Fruit fly (Drosophila melanogaster): Measurements from ENCODE around the gene Plp.

Plp gene

dm6 chr3L:15141118-15142003 is 46.8 kb upstream of the Plp start (continued):
- no peak for TF ChIP-seq CTCF (GFP tag; optimal IDR thresholded peaks at IDR 0.05)
- TF ChIP-seq nmo (GFP tag; optimal IDR thresholded peaks at IDR 0.05), result peak; percentile 26
- peak; percentile 59 for TF ChIP-seq Xrp1 (GFP tag; IDR thresholded peaks at IDR 0.05)
- TF ChIP-seq B-H2 (GFP tag; optimal IDR thresholded peaks at IDR 0.05), result peak; percentile 15
- TF ChIP-seq CG11723 (GFP tag; optimal IDR thresholded peaks at IDR 0.05), result peak; percentile 8
- TF ChIP-seq C15 (GFP tag; IDR thresholded peaks at IDR 0.05), result no peak
- peak; percentile 16 for TF ChIP-seq unpg (GFP tag; optimal IDR thresholded peaks at IDR 0.05)
- TF ChIP-seq Doc2 (GFP tag; IDR thresholded peaks at IDR 0.05), result no peak
- peak; percentile 33 for TF ChIP-seq HLHmδ (GFP tag; optimal IDR thresholded peaks at IDR 0.05)
- TF ChIP-seq Hmr (GFP tag; optimal IDR thresholded peaks at IDR 0.05), result peak; percentile 19
- TF ChIP-seq Hey (tag; optimal IDR thresholded peaks at IDR 0.05), result no peak
- no peak for TF ChIP-seq CG11093 (GFP tag; IDR thresholded peaks at IDR 0.05)
- TF ChIP-seq ftz-f1 (GFP tag; optimal IDR thresholded peaks at IDR 0.05), result no peak
- peak; percentile 5 for TF ChIP-seq trem (tag; optimal IDR thresholded peaks at IDR 0.05)
- TF ChIP-seq slbo (GFP tag; IDR thresholded peaks at IDR 0.05), result peak; percentile 60
- TF ChIP-seq kah (GFP tag; optimal IDR thresholded peaks at IDR 0.05), result peak; percentile 0
- 0 out of 3 replicates have a peak, but pooled peaks have one; percentile 15 for TF ChIP-seq CG11456 (GFP tag; IDR thresholded peaks at IDR 0.05)
- peak; percentile 36; the same call in 1 of the 2 replicates for TF ChIP-seq al (GFP tag; IDR thresholded peaks at IDR 0.05)
- TF ChIP-seq CG15479 (GFP tag; optimal IDR thresholded peaks at IDR 0.05), result peak; percentile 92
- no peak for TF ChIP-seq Ravus (GFP tag; IDR thresholded peaks at IDR 0.05)
- no peak for TF ChIP-seq CG1602 (GFP tag; optimal IDR thresholded peaks at IDR 0.05)
- no peak for TF ChIP-seq Myb (GFP tag; optimal IDR thresholded peaks at IDR 0.05)
- peak; percentile 2 for TF ChIP-seq CG12659 (GFP tag; optimal IDR thresholded peaks at IDR 0.05)
- TF ChIP-seq CG14441 (GFP tag; IDR thresholded peaks at IDR 0.05), result peak; percentile 26; the same call in 1 of the 2 replicates
- peak; percentile 23 for TF ChIP-seq CG5180 (GFP tag; optimal IDR thresholded peaks at IDR 0.05)
- peak; percentile 65; the same call in 2 of the 3 replicates for TF ChIP-seq zfh1 (GFP tag; IDR thresholded peaks at IDR 0.05)
- no peak for TF ChIP-seq CG7963 (GFP tag; IDR thresholded peaks at IDR 0.05; ENCODE audit: partially characterized antibody)
- TF ChIP-seq CG7556 (GFP tag; optimal IDR thresholded peaks at IDR 0.05), result no peak
- TF ChIP-seq CG6791 (GFP tag; IDR thresholded peaks at IDR 0.05; ENCODE audit: partially characterized antibody), result no peak
- peak; percentile 17 for TF ChIP-seq CG3065 (GFP tag; optimal IDR thresholded peaks at IDR 0.05)
- peak; percentile 30 for TF ChIP-seq lmd (GFP tag; IDR thresholded peaks at IDR 0.05)
- TF ChIP-seq CG7987 (GFP tag; optimal IDR thresholded peaks at IDR 0.05), result no peak
- TF ChIP-seq ewg (GFP tag; optimal IDR thresholded peaks at IDR 0.05), result peak; percentile 79
- TF ChIP-seq CG10321 (GFP tag; IDR thresholded peaks at IDR 0.05), result peak; percentile 96
- TF ChIP-seq ssp (GFP tag; IDR thresholded peaks at IDR 0.05), result no peak
- peak in 1 of 2 experiments; percentile 29 for TF ChIP-seq Pdp1 (GFP tag; optimal IDR thresholded peaks at IDR 0.05)
- TF ChIP-seq run (tag; optimal IDR thresholded peaks at IDR 0.05), result no peak
- peak; percentile 46 for TF ChIP-seq CG12391 (tag; optimal IDR thresholded peaks at IDR 0.05)
- peak in 1 of 2 experiments; percentile 36 for TF ChIP-seq dpn (GFP tag; optimal IDR thresholded peaks at IDR 0.05)
- TF ChIP-seq CG14710 (tag; optimal IDR thresholded peaks at IDR 0.05), result peak; percentile 29
- TF ChIP-seq Vsx1 (GFP tag; optimal IDR thresholded peaks at IDR 0.05), result peak; percentile 69
- peak; percentile 26 for TF ChIP-seq CG1603 (tag; optimal IDR thresholded peaks at IDR 0.05)
- TF ChIP-seq CG8290 (GFP tag; optimal IDR thresholded peaks at IDR 0.05), result no peak
- peak; percentile 50 to 66 for TF ChIP-seq CG8290 (tag; optimal IDR thresholded peaks at IDR 0.05)
- TF ChIP-seq ci (GFP tag; IDR thresholded peaks at IDR 0.05), result peak; percentile 22; the same call in 2 of the 3 replicates
- TF ChIP-seq CG13424 (tag; optimal IDR thresholded peaks at IDR 0.05), result peak; percentile 46
- no peak for TF ChIP-seq Ada2b (GFP tag; IDR thresholded peaks at IDR 0.05)
- peak; percentile 63; the same call in 1 of the 3 replicates for TF ChIP-seq ken (GFP tag; IDR thresholded peaks at IDR 0.05)
- peak; percentile 37; the same call in 1 of the 2 replicates for TF ChIP-seq ttk (GFP tag; IDR thresholded peaks at IDR 0.05)

All from whole organism, embryonic.